Fruit fly (Drosophila melanogaster) whole organism, wandering third instar larva: Measurements from ENCODE around the gene Tom.

Experiments used
- CG9705 ChIP-seq: fragments of 200-800 bp; sonication (Bioruptor generic); optimal IDR thresholded peaks from 2 replicates; lab custom pipeline; 2018; ENCODE audit warnings: missing biosample characterization, mild to moderate bottlenecking, missing genetic modification characterization
- CrebA ChIP-seq: fragments of 200-800 bp; sonication (Bioruptor generic); optimal IDR thresholded peaks from 2 replicates; lab custom pipeline; 2016; ENCODE audit warnings: missing biosample characterization, mild to moderate bottlenecking, missing genetic modification characterization, borderline replicate concordance
- GATAd ChIP-seq: sonication (Bioruptor generic); optimal IDR thresholded peaks from 2 replicates; lab custom pipeline; 2016; ENCODE audit warnings: missing biosample characterization, missing genetic modification characterization
- Hr78 ChIP-seq: fragments of >200 bp; optimal IDR thresholded peaks from 2 replicates; lab custom pipeline; 2017; ENCODE audit warnings: missing biosample characterization, missing genetic modification characterization
- OdsH ChIP-seq: fragments of 200-800 bp; sonication (Bioruptor generic); optimal IDR thresholded peaks from 2 replicates; lab custom pipeline; 2016; ENCODE audit warnings: missing biosample characterization, mild to moderate bottlenecking, missing genetic modification characterization
- brk ChIP-seq: fragments of 200-800 bp; sonication (Bioruptor generic); optimal IDR thresholded peaks from 2 replicates; lab custom pipeline; 2016; ENCODE audit warnings: missing biosample characterization, mild to moderate bottlenecking, missing genetic modification characterization
- dsf ChIP-seq: sonication (Bioruptor generic); optimal IDR thresholded peaks from 2 replicates; lab custom pipeline; 2016; ENCODE audit warnings: missing biosample characterization, missing genetic modification characterization, borderline replicate concordance
- jim ChIP-seq: fragments of 175-275, 200-325 bp; sonication (Bioruptor generic); optimal IDR thresholded peaks from 2 replicates; lab custom pipeline; 2016; ENCODE audit warnings: missing biosample characterization, mild to moderate bottlenecking, missing genetic modification characterization
- lola ChIP-seq: fragments of >200 bp; optimal IDR thresholded peaks from 2 replicates; lab custom pipeline; 2017; ENCODE audit warnings: missing biosample characterization, missing genetic modification characterization
- psq ChIP-seq: fragments of 200-800 bp; sonication (Bioruptor generic); optimal IDR thresholded peaks from 3 replicates; lab custom pipeline; 2017; ENCODE audit warnings: missing biosample characterization, mild to moderate bottlenecking, missing genetic modification characterization, moderate library complexity
- usp ChIP-seq: fragments of >200 bp; optimal IDR thresholded peaks from 2 replicates; lab custom pipeline; 2017; ENCODE audit warnings: missing biosample characterization, missing genetic modification characterization

DNA sequence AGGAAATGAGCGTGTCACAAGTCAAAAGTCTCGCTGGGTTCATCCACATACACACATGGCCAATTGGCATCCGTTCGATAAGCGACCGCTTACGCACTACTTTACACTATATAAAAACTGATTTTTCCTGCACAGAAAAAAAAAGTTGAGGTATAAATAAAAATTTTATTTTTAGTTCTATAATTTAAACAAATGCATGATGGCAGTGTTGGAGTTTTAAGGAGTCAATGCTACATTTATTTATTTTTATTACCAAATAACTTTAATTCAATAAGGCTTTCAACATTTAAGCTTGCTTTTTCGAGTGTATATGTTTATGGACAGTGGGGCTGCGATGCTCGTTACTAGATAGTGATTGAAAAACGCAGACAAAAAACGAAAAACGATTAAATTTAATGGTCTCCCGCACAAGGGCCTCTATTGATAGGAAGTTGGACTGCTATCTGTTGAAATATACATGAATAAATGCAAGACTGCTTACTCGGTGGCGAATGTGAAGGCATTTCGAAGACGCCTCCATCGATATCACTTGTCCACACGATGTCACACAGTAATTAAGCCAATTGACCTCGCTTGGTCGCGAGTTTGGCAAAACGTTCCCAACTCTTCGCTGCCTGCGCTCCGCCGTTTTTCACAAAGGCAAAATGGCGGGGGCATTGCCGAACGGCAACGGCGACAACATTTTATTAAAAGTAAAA is 42.6 kb downstream of the Tom start:
- TF ChIP-seq brk (no peak), GATAd (GFP tag; lab: Kevin White, UChicago) (no peak), psq (GFP tag; lab: Kevin White, UChicago) (peak; percentile 24), lola (GFP tag; lab: Kevin White, UChicago) (no peak), usp (GFP tag; lab: Kevin White, UChicago) (no peak), Hr78 (GFP tag; lab: Kevin White, UChicago) (no peak), jim (no peak), CrebA (GFP tag; lab: Kevin White, UChicago) (no peak), dsf (GFP tag; lab: Kevin White, UChicago) (no peak), CG9705 (GFP tag; lab: Kevin White, UChicago) (no peak), OdsH (GFP tag; lab: Kevin White, UChicago) (no peak)
